Worm (Caenorhabditis elegans): Measurements from ENCODE around the gene R148.7.

DNA sequence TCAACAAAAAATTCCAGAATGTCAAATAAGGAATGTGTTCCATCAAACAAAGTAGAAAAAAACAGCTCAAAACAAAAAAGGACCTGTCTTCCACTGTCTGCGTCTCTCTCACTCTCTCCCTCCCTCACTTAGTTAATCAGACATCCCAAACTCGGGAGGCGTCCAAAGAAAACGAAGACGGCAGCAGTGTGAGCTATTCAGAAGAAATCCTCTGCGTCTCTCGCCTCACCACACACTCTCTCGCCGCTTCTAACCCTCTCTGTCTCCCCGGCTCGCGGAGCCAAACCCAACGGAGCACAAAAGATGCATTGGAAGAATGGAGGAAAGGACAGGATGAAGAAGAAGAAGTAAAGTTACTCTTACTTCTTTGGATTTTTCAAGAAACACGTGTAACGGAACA, 22.1 kb upstream of the R148.7 start:
- TF ChIP-seq F39B2.1 (GFP tag; IDR thresholded peaks at IDR 0.05) (no peak), bed-2 (GFP tag; IDR thresholded peaks at IDR 0.05) (no peak)
